Fruit fly (Drosophila melanogaster) whole organism, wandering third instar larva: ENCODE data around the gene PGRP-LA.

Experiments used
- Abd-B ChIP-seq: fragments of >200 bp; optimal IDR thresholded peaks from 2 replicates; lab custom pipeline; 2017; ENCODE audit warnings: missing biosample characterization, missing genetic modification characterization
- CG32264 ChIP-seq: fragments of 200-800 bp; sonication (Bioruptor generic); optimal IDR thresholded peaks from 2 replicates; lab custom pipeline; 2016; ENCODE audit warnings: missing biosample characterization, missing genetic modification characterization
- CG9705 ChIP-seq: fragments of 200-800 bp; sonication (Bioruptor generic); optimal IDR thresholded peaks from 2 replicates; lab custom pipeline; 2018; ENCODE audit warnings: missing biosample characterization, mild to moderate bottlenecking, missing genetic modification characterization
- CrebA ChIP-seq: fragments of 200-800 bp; sonication (Bioruptor generic); optimal IDR thresholded peaks from 2 replicates; lab custom pipeline; 2016; ENCODE audit warnings: missing biosample characterization, mild to moderate bottlenecking, missing genetic modification characterization, borderline replicate concordance
- Dfd ChIP-seq: fragments of >200 bp; optimal IDR thresholded peaks from 2 replicates; lab custom pipeline; 2017; ENCODE audit warnings: missing biosample characterization, missing genetic modification characterization
- Dif ChIP-seq: fragments of 200-275, 200-300 bp; sonication (Bioruptor generic); optimal IDR thresholded peaks from 2 replicates; lab custom pipeline; 2018; ENCODE audit warnings: missing biosample characterization, missing genetic modification characterization; ENCODE audit not compliant: partially characterized antibody
- GATAd ChIP-seq: sonication (Bioruptor generic); optimal IDR thresholded peaks from 2 replicates; lab custom pipeline; 2016; ENCODE audit warnings: missing biosample characterization, missing genetic modification characterization
- HLH106 ChIP-seq: fragments of 200-800 bp; optimal IDR thresholded peaks from 3 replicates; lab custom pipeline; 2019; ENCODE audit warnings: missing biosample characterization, mild to moderate bottlenecking, missing genetic modification characterization, moderate library complexity
- Hnf4 ChIP-seq: fragments of 200-800 bp; sonication (Bioruptor generic); optimal IDR thresholded peaks from 2 replicates; lab custom pipeline; 2016; ENCODE audit warnings: missing biosample characterization, mild to moderate bottlenecking, missing genetic modification characterization
- Hr78 ChIP-seq: fragments of >200 bp; optimal IDR thresholded peaks from 2 replicates; lab custom pipeline; 2017; ENCODE audit warnings: missing biosample characterization, missing genetic modification characterization
- Hr83 ChIP-seq: fragments of 200-300 bp; sonication (Bioruptor generic); optimal IDR thresholded peaks from 2 replicates; lab custom pipeline; 2016; ENCODE audit warnings: missing biosample characterization, mild to moderate bottlenecking, missing genetic modification characterization, moderate library complexity; ENCODE audit not compliant: poor library complexity, severe bottlenecking
- Jra ChIP-seq: sonication (Bioruptor generic); optimal IDR thresholded peaks from 2 replicates; lab custom pipeline; 2016; ENCODE audit warnings: missing biosample characterization, missing genetic modification characterization
- Mio ChIP-seq: sonication (Bioruptor generic); optimal IDR thresholded peaks from 2 replicates; lab custom pipeline; 2016; ENCODE audit warnings: missing biosample characterization, missing genetic modification characterization
- Myc ChIP-seq: fragments of >200 bp; optimal IDR thresholded peaks from 2 replicates; lab custom pipeline; 2017
- N ChIP-seq: fragments of >200 bp; optimal IDR thresholded peaks from 2 replicates; lab custom pipeline; 2018; ENCODE audit warnings: missing biosample characterization, missing external identifiers, missing genetic modification characterization
- OdsH ChIP-seq: fragments of 200-800 bp; sonication (Bioruptor generic); optimal IDR thresholded peaks from 2 replicates; lab custom pipeline; 2016; ENCODE audit warnings: missing biosample characterization, mild to moderate bottlenecking, missing genetic modification characterization
- Rel ChIP-seq, 2 experiments: fragments of 200-800 bp; sonication (Bioruptor generic) in 1 of 2; optimal IDR thresholded peaks; 2 replicates in 1 of 2; 3 replicates in 1 of 2; lab custom pipeline; 2016 to 2019; ENCODE audit warnings: mild to moderate bottlenecking in 2 of 2, missing biosample characterization in 2 of 2, missing genetic modification characterization in 2 of 2, moderate library complexity in 1 of 2
- Sp1 ChIP-seq: fragments of 200-800 bp; sonication (Bioruptor generic); optimal IDR thresholded peaks from 3 replicates; lab custom pipeline; 2019; ENCODE audit warnings: missing biosample characterization, mild to moderate bottlenecking, missing genetic modification characterization, moderate library complexity
- Vsx2 ChIP-seq: fragments of 200-300, 225-300 bp; sonication (Bioruptor generic); optimal IDR thresholded peaks from 2 replicates; lab custom pipeline; 2018; ENCODE audit warnings: missing biosample characterization, missing genetic modification characterization; ENCODE audit not compliant: partially characterized antibody
- br ChIP-seq: fragments of 200-800 bp; sonication (Bioruptor generic); optimal IDR thresholded peaks from 2 replicates; lab custom pipeline; 2016; ENCODE audit warnings: missing biosample characterization, missing genetic modification characterization
- brk ChIP-seq: fragments of 200-800 bp; sonication (Bioruptor generic); optimal IDR thresholded peaks from 2 replicates; lab custom pipeline; 2016; ENCODE audit warnings: missing biosample characterization, mild to moderate bottlenecking, missing genetic modification characterization
- dl ChIP-seq, 2 experiments: fragments of 175-275, 200-275 bp in 1 of 2; fragments of 200-275 bp in 1 of 2; sonication (Bioruptor generic); optimal IDR thresholded peaks; lab custom pipeline; 2018; ENCODE audit warnings: mild to moderate bottlenecking in 2 of 2, missing biosample characterization in 2 of 2, missing genetic modification characterization in 2 of 2, moderate library complexity in 2 of 2; ENCODE audit not compliant: partially characterized antibody in 2 of 2, insufficient read depth in 1 of 2
- dmrt93B ChIP-seq: fragments of 200-800 bp; sonication (Bioruptor generic); optimal IDR thresholded peaks from 2 replicates; lab custom pipeline; 2018; ENCODE audit warnings: missing biosample characterization, mild to moderate bottlenecking, missing genetic modification characterization
- dsf ChIP-seq: sonication (Bioruptor generic); optimal IDR thresholded peaks from 2 replicates; lab custom pipeline; 2016; ENCODE audit warnings: missing biosample characterization, missing genetic modification characterization, borderline replicate concordance
- ey ChIP-seq: fragments of 200-800 bp; sonication (Bioruptor generic); optimal IDR thresholded peaks from 2 replicates; lab custom pipeline; 2016; ENCODE audit warnings: missing biosample characterization, missing genetic modification characterization
- foxo ChIP-seq, 2 experiments: fragments of 200-800 bp; sonication (Bioruptor generic); optimal IDR thresholded peaks; 2 replicates in 1 of 2; 3 replicates in 1 of 2; lab custom pipeline; 2016 to 2017; ENCODE audit warnings: missing biosample characterization in 2 of 2, missing genetic modification characterization in 2 of 2
- fru ChIP-seq: fragments of 200-800 bp; sonication (Bioruptor generic); optimal IDR thresholded peaks from 3 replicates; lab custom pipeline; 2016; ENCODE audit warnings: missing biosample characterization, mild to moderate bottlenecking, missing genetic modification characterization
- h ChIP-seq: fragments of 200-800 bp; sonication (Bioruptor generic); optimal IDR thresholded peaks from 3 replicates; lab custom pipeline; 2016; ENCODE audit warnings: missing biosample characterization, mild to moderate bottlenecking, missing genetic modification characterization
- jim ChIP-seq: fragments of 175-275, 200-325 bp; sonication (Bioruptor generic); optimal IDR thresholded peaks from 2 replicates; lab custom pipeline; 2016; ENCODE audit warnings: missing biosample characterization, mild to moderate bottlenecking, missing genetic modification characterization
- lola ChIP-seq: fragments of >200 bp; optimal IDR thresholded peaks from 2 replicates; lab custom pipeline; 2017; ENCODE audit warnings: missing biosample characterization, missing genetic modification characterization
- pan ChIP-seq: fragments of >200 bp; optimal IDR thresholded peaks from 2 replicates; lab custom pipeline; 2017
- psq ChIP-seq: fragments of 200-800 bp; sonication (Bioruptor generic); optimal IDR thresholded peaks from 3 replicates; lab custom pipeline; 2017; ENCODE audit warnings: missing biosample characterization, mild to moderate bottlenecking, missing genetic modification characterization, moderate library complexity
- rgr ChIP-seq: fragments of 200-800 bp; sonication (Bioruptor generic); optimal IDR thresholded peaks from 3 replicates; lab custom pipeline; 2016; ENCODE audit warnings: missing biosample characterization, mild to moderate bottlenecking, missing genetic modification characterization
- sage ChIP-seq: fragments of 200-800 bp; sonication (Bioruptor generic); optimal IDR thresholded peaks from 2 replicates; lab custom pipeline; 2016; ENCODE audit warnings: missing biosample characterization, mild to moderate bottlenecking, missing genetic modification characterization
- tai ChIP-seq: sonication (Bioruptor generic); optimal IDR thresholded peaks from 2 replicates; lab custom pipeline; 2016; ENCODE audit warnings: missing biosample characterization, missing genetic modification characterization
- usp ChIP-seq: fragments of >200 bp; optimal IDR thresholded peaks from 2 replicates; lab custom pipeline; 2017; ENCODE audit warnings: missing biosample characterization, missing genetic modification characterization
- woc ChIP-seq: sonication (Bioruptor generic); optimal IDR thresholded peaks from 2 replicates; lab custom pipeline; 2016; ENCODE audit warnings: missing biosample characterization, mild to moderate bottlenecking, missing genetic modification characterization

The PGRP-LA gene

DNA sequence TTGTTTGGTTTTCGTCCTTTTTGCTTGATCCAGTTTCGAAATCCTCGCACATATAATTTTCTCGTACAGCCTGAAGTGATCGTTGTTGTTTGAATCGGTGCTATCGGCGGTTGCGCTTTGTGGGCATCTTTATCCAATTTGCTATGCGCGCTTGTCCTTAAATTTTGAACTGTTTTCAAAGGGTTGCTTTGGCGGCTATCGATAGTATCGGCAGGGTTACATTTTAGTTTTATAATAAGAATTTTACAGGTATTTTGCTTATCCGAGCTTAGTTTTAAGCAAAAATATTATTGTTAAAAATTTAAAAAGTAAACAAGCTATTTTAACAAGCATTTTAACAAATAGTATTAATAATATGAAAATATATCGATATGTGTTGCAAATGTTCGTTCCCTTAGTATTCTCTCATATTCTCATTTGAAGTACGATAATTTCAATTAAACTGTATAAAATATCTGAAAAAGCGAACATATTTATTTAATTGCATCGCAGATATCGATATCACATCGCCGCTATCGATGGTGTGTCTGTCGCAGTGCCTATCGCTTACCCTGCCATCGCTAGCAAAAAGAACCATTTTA lies 32.8 kb downstream of the PGRP-LA start, which contains the start of the genes Klp67A and CG4452 (continued):
- peak; percentile 48 for TF ChIP-seq Hnf4 (GFP tag; lab: Kevin White, UChicago)
- peak; percentile 24 for TF ChIP-seq CG9705 (GFP tag; lab: Kevin White, UChicago)
- TF ChIP-seq h (GFP tag; lab: Kevin White, UChicago), result no peak
- TF ChIP-seq HLH106 (tag; lab: Kevin White, UChicago), result peak; percentile 41

DNA sequence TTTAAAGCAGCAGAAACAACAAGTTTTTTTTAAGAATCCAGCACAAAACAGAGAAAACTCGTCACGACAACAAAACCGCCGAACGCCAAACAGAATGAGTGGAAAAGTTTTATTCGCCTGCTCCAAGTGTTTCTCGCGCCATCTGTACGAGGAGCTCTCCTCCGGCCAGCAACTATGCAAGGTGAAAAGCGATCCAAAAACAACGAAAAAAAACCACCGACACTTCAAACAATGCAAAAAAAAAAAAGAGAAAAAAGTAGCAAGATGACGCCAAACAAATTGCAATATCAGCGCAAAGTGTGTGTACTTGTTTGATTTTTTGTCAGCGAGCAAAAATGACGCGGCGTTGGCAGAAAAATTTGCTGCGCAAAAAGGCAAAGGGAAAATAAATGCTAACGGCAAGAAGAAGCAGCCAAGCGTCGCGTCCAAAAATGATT lies 33.3 kb downstream of the PGRP-LA start:
- TF ChIP-seq CrebA (GFP tag; lab: Kevin White, UChicago) (no peak), Rel (GFP tag; optimal IDR thresholded peaks at IDR 0.05; lab: Kevin White, UChicago) (no peak), Rel (tag; optimal IDR thresholded peaks at IDR 0.05; lab: Kevin White, UChicago) (peak; percentile 88), OdsH (no peak), jim (no peak), Sp1 (GFP tag; lab: Kevin White, UChicago) (peak; percentile 22), CG9705 (GFP tag; lab: Kevin White, UChicago) (no peak)
- TF ChIP-seq, all 38 proteins: peak for 2

DNA sequence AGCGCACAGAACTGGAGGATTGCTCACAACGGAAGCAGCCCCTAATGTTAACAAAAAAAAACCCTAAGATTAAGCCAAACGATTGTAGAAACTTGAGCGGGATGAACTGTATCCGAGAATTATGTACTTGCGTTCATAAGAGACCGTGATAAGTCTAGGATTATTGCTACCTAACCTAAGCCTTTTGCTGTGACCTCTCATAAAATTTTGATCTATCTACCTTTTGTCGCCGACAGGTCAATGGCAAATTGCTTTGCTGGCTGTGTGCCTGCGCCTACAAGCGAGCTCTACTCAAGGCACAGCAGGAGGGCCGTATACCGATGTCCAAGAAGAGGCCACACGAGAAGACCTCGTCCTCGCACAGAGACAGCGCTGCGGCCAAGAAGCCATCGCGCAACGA lies 34.5 kb downstream of the PGRP-LA start:
- TF ChIP-seq tai (no peak), N (no peak), OdsH (no peak), dmrt93B (GFP tag; lab: Kevin White, UChicago) (no peak), HLH106 (tag; lab: Kevin White, UChicago) (no peak), lola (GFP tag; lab: Kevin White, UChicago) (no peak), GATAd (GFP tag; lab: Kevin White, UChicago) (no peak), Hr83 (GFP tag; lab: Kevin White, UChicago) (no peak), dl (GFP tag; optimal IDR thresholded peaks at IDR 0.05; lab: Kevin White, UChicago; ENCODE audit: insufficient read depth in 1 of 2, partially characterized antibody in 2 of 2) (no peak), CrebA (GFP tag; lab: Kevin White, UChicago) (no peak), CG9705 (GFP tag; lab: Kevin White, UChicago) (no peak), sage (no peak), pan (lab: Kevin White, UChicago) (no peak), dsf (GFP tag; lab: Kevin White, UChicago) (no peak), Sp1 (GFP tag; lab: Kevin White, UChicago) (no peak), rgr (no peak), psq (GFP tag; lab: Kevin White, UChicago) (no peak), Abd-B (GFP tag; lab: Kevin White, UChicago) (no peak), Dif (GFP tag; lab: Kevin White, UChicago) (no peak), Hnf4 (GFP tag; lab: Kevin White, UChicago) (no peak)

DNA sequence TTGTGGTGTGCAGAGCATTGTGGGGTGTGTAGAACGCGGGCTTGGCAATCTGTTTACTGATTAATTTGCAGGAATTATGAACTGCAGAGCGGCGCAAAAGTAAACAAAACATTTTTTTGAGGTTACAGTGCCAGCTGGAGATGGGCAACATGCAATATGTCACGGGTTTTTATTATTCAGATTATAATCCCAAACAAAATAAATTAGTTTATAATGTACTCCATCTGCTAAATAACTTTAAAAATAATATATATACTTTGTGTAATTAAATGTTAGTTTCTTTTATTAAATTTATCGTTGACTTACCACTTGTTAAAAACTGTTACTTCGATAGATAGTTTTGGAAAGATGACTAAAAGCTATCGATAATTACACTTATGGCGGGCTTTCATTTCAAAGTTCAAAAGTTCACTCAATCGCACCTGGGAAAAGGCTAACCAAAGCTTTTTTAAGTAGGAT lies 36.8 kb downstream of the PGRP-LA start, which contains the start of gene Fdx1:
Gene Fdx1, minus strand, starts transcription at position 332 of the 459 bp plus-strand sequence.
- TF ChIP-seq dmrt93B (GFP tag; lab: Kevin White, UChicago) (no peak), Hnf4 (GFP tag; lab: Kevin White, UChicago) (peak; percentile 68), dsf (GFP tag; lab: Kevin White, UChicago) (peak; percentile 32), pan (lab: Kevin White, UChicago) (no peak), h (GFP tag; lab: Kevin White, UChicago) (peak; percentile 40), Hr83 (GFP tag; lab: Kevin White, UChicago) (no peak), Jra (GFP tag; lab: Kevin White, UChicago) (peak; percentile 51), tai (no peak), rgr (peak; percentile 43), usp (no peak), Abd-B (GFP tag; lab: Kevin White, UChicago) (no peak), CrebA (GFP tag; lab: Kevin White, UChicago) (no peak), Vsx2 (GFP tag; lab: Kevin White, UChicago) (no peak), OdsH (peak; percentile 43), foxo (GFP tag; optimal IDR thresholded peaks at IDR 0.05; lab: Kevin White, UChicago) (peak in 1 of 2 experiments; percentile 66), woc (GFP tag; lab: Kevin White, UChicago) (peak; percentile 61), jim (no peak), Hr78 (GFP tag; lab: Kevin White, UChicago) (no peak), brk (GFP tag; lab: Kevin White, UChicago) (peak; percentile 61), CG9705 (GFP tag; lab: Kevin White, UChicago) (no peak), br (GFP tag; lab: Kevin White, UChicago) (peak; percentile 20), Dfd (GFP tag; lab: Kevin White, UChicago) (no peak), dl (GFP tag; optimal IDR thresholded peaks at IDR 0.05; lab: Kevin White, UChicago; ENCODE audit: insufficient read depth in 1 of 2, partially characterized antibody in 2 of 2) (no peak), Dif (GFP tag; lab: Kevin White, UChicago) (no peak), Mio (GFP tag; lab: Kevin White, UChicago) (no peak), lola (GFP tag; lab: Kevin White, UChicago) (no peak), Myc (lab: Kevin White, UChicago) (no peak), fru (GFP tag; lab: Kevin White, UChicago) (no peak), HLH106 (tag; lab: Kevin White, UChicago) (peak; percentile 56), Rel (GFP tag; optimal IDR thresholded peaks at IDR 0.05; lab: Kevin White, UChicago) (no peak), Rel (tag; optimal IDR thresholded peaks at IDR 0.05; lab: Kevin White, UChicago) (peak; percentile 58), Sp1 (GFP tag; lab: Kevin White, UChicago) (peak; percentile 54), sage (peak; percentile 30), GATAd (GFP tag; lab: Kevin White, UChicago) (no peak), psq (GFP tag; lab: Kevin White, UChicago) (peak; percentile 39), ey (peak; percentile 23), CG32264 (GFP tag; lab: Kevin White, UChicago) (no peak)
